Worm (Caenorhabditis elegans): ENCODE results near the gene Y44A6D.1.

DNA sequence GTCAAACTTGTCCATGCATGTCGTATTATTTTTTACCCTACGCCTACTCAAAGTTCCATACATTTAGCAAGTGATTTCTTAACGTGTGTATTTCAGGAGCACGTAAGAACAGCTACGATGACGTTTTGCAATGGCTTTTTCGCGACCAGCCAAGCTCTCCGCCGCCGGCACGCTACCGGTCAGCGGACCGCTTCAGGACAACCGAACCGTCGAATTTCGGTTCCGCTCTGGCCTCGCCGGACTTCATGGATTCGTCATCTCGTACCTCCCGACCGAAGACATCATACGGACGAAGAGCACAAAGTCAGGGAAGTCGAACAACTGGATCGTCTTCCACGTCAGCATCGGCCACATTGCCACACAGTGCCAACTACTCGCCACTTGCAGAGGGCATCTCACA, 6.2 kb downstream of the Y44A6D.1 start:
- no peak for TF ChIP-seq nhr-76 (tag; optimal IDR thresholded peaks at IDR 0.05)
- TF ChIP-seq mep-1 (tag; optimal IDR thresholded peaks at IDR 0.05): no peak
- no peak for TF ChIP-seq ham-2 (GFP tag; optimal IDR thresholded peaks at IDR 0.05)
- no peak for TF ChIP-seq ztf-11 (tag; optimal IDR thresholded peaks at IDR 0.05)
- no peak for TF ChIP-seq lsy-2 (tag; optimal IDR thresholded peaks at IDR 0.05)
- no peak for TF ChIP-seq elt-3 (tag; optimal IDR thresholded peaks at IDR 0.05)
- no peak for TF ChIP-seq nhr-28 (tag; optimal IDR thresholded peaks at IDR 0.05)
- no peak for TF ChIP-seq lin-13 (tag; optimal IDR thresholded peaks at IDR 0.05)
- TF ChIP-seq ces-1 (GFP tag; optimal IDR thresholded peaks at IDR 0.05): no peak
- TF ChIP-seq nhr-2 (tag; optimal IDR thresholded peaks at IDR 0.05): no peak

Measured in whole organism, mixed stage, embryonic.